Worm (Caenorhabditis elegans): Measurements from ENCODE around the gene M02B7.7.

Gene M02B7.7

ce11 chrIV:3843019-3843527 is 36.1 kb upstream of the M02B7.7 start:
- TF ChIP-seq egl-43 (GFP tag; IDR thresholded peaks at IDR 0.05) (no peak), hmg-1.1 (GFP tag; IDR thresholded peaks at IDR 0.05) (no peak), snpc-4 (tag; optimal IDR thresholded peaks at IDR 0.05) (no peak), hlh-30 (tag; optimal IDR thresholded peaks at IDR 0.05; ENCODE audit: insufficient read depth) (no peak), dmd-8 (GFP tag; IDR thresholded peaks at IDR 0.05) (no peak), rbr-2 (tag; optimal IDR thresholded peaks at IDR 0.05) (no peak), sdz-12 (GFP tag; optimal IDR thresholded peaks at IDR 0.05) (no peak), spr-1 (tag; optimal IDR thresholded peaks at IDR 0.05) (no peak), saeg-2 (GFP tag; IDR thresholded peaks at IDR 0.05) (no peak), php-3 (GFP tag; IDR thresholded peaks at IDR 0.05) (no peak), skn-1 (tag; optimal IDR thresholded peaks at IDR 0.05) (no peak), zfp-3 (GFP tag; conservative IDR thresholded peaks at IDR 0.05) (no peak), Y48G9A.11 (GFP tag; IDR thresholded peaks at IDR 0.05) (no peak), ztf-11 (tag; optimal IDR thresholded peaks at IDR 0.05) (no peak), R02D3.7 (tag; optimal IDR thresholded peaks at IDR 0.05) (no peak)

ce11 chrIV:3841607-3842006 is 34.6 kb upstream of the M02B7.7 start:
- TF ChIP-seq hmg-1.1 (GFP tag; IDR thresholded peaks at IDR 0.05) (no peak), ztf-11 (tag; optimal IDR thresholded peaks at IDR 0.05) (no peak), mxl-2 (GFP tag; conservative IDR thresholded peaks at IDR 0.05) (no peak), cey-2 (tag; optimal IDR thresholded peaks at IDR 0.05; ENCODE audit: borderline replicate concordance, insufficient read depth) (no peak), unc-130 (GFP tag; optimal IDR thresholded peaks at IDR 0.05) (no peak), unc-62 (GFP tag; optimal IDR thresholded peaks at IDR 0.05 in 1 of 2) (no peak), unc-62 (tag; optimal IDR thresholded peaks at IDR 0.05) (no peak), fkh-10 (GFP tag; optimal IDR thresholded peaks at IDR 0.05) (no peak)

DNA sequence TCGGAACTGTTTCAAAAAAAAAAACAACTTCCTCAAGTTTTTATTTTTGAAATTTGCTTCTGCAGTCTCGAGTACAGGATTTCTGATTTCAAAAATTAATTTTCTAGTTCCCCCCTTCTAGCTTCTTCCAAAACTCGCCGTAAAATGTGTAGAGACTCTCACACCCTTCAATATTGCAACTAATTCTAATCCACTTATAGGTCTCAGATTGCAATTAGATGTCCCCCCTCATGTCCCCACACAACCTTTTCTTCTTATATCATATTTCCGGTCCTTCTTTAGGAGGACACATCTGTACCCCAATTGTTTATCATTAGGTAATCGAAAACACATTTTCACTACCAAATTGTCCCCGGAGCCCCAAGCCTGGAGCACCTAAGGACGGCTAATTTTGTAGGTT is 33.5 kb upstream of the M02B7.7 start:
- no peak for TF ChIP-seq daf-19 (GFP tag; conservative IDR thresholded peaks at IDR 0.05)
- no peak for TF ChIP-seq duxl-1 (tag; optimal IDR thresholded peaks at IDR 0.05; ENCODE audit: poor library complexity)
- TF ChIP-seq zip-11 (GFP tag; IDR thresholded peaks at IDR 0.05) = no peak
- TF ChIP-seq ztf-7 (tag; optimal IDR thresholded peaks at IDR 0.05) = no peak
- TF ChIP-seq set-16 (GFP tag; IDR thresholded peaks at IDR 0.05) = no peak
- no peak for TF ChIP-seq daf-16 (GFP tag; optimal IDR thresholded peaks at IDR 0.05)
- TF ChIP-seq daf-16 (tag; optimal IDR thresholded peaks at IDR 0.05) = no peak
- TF ChIP-seq ces-1 (GFP tag; optimal IDR thresholded peaks at IDR 0.05) = no peak
- TF ChIP-seq ceh-62 (tag; optimal IDR thresholded peaks at IDR 0.05) = no peak
- TF ChIP-seq mep-1 (tag; optimal IDR thresholded peaks at IDR 0.05) = no peak
- no peak for TF ChIP-seq nhr-42 (GFP tag; IDR thresholded peaks at IDR 0.05)
- no peak for TF ChIP-seq skn-1 (tag; optimal IDR thresholded peaks at IDR 0.05)
- TF ChIP-seq zfp-3 (GFP tag; conservative IDR thresholded peaks at IDR 0.05) = no peak
- no peak for TF ChIP-seq lin-1 (GFP tag; IDR thresholded peaks at IDR 0.05)
- TF ChIP-seq ceh-82 (tag; optimal IDR thresholded peaks at IDR 0.05) = no peak
- no peak for TF ChIP-seq ceh-32 (tag; optimal IDR thresholded peaks at IDR 0.05; ENCODE audit: poor library complexity)
- TF ChIP-seq spr-1 (tag; optimal IDR thresholded peaks at IDR 0.05) = no peak
- no peak for TF ChIP-seq madf-5 (GFP tag; IDR thresholded peaks at IDR 0.05)
- TF ChIP-seq ZK337.2 (GFP tag; IDR thresholded peaks at IDR 0.05) = no peak
- TF ChIP-seq nhr-25 (tag; optimal IDR thresholded peaks at IDR 0.05; ENCODE audit: borderline replicate concordance, insufficient read depth) = no peak
- no peak for TF ChIP-seq aly-2 (tag; optimal IDR thresholded peaks at IDR 0.05)

Data from whole organism, L4 larva.